Worm (Caenorhabditis elegans) whole organism, young adult: ENCODE data around the gene T25B9.8.

Experiments
- D2030.7 ChIP-seq: fragments of 200-800 bp; sonication (Bioruptor generic); IDR thresholded peaks from 2 replicates; pipeline ENCODE4 v1.3.6; 2022; ENCODE audit warnings: missing genetic modification reagents, missing genetic modification characterization, missing compliant biosample characterization
- F10E7.11 ChIP-seq: sonication (generic microtip); optimal IDR thresholded peaks from 2 replicates; lab custom pipeline; 2017; ENCODE audit warnings: mild to moderate bottlenecking, missing genetic modification characterization, moderate library complexity, missing compliant biosample characterization
- F22D6.2 ChIP-seq: sonication (generic microtip); optimal IDR thresholded peaks from 2 replicates; lab custom pipeline; 2016; ENCODE audit warnings: mild to moderate bottlenecking, missing genetic modification characterization, missing compliant biosample characterization
- F33H1.4 ChIP-seq: fragments of 200-800 bp; sonication (Bioruptor generic); IDR thresholded peaks from 2 replicates; pipeline ENCODE4 v1.3.6; 2022; ENCODE audit warnings: missing genetic modification reagents, missing genetic modification characterization, missing compliant biosample characterization
- F52B5.7 ChIP-seq: sonication (generic microtip); optimal IDR thresholded peaks from 2 replicates; lab custom pipeline; 2016; ENCODE audit warnings: mild to moderate bottlenecking, missing genetic modification characterization, missing compliant biosample characterization
- F57C9.4 ChIP-seq: sonication (generic microtip); optimal IDR thresholded peaks from 2 replicates; lab custom pipeline; 2017; ENCODE audit warnings: mild to moderate bottlenecking, missing genetic modification characterization, missing compliant biosample characterization
- K11D2.4 ChIP-seq: fragments of 200-800 bp; sonication (Bioruptor generic); IDR thresholded peaks from 2 replicates; pipeline ENCODE4 v1.3.6; 2022; ENCODE audit warnings: missing genetic modification reagents, missing genetic modification characterization, missing compliant biosample characterization
- T26A5.8 ChIP-seq: sonication (generic microtip); optimal IDR thresholded peaks from 2 replicates; lab custom pipeline; 2016; ENCODE audit warnings: missing genetic modification characterization, missing compliant biosample characterization
- Y56A3A.18 ChIP-seq: fragments of 200-800 bp; sonication (Bioruptor generic); IDR thresholded peaks from 2 replicates; pipeline ENCODE4 v1.3.6; 2022; ENCODE audit warnings: missing genetic modification reagents, missing genetic modification characterization, missing compliant biosample characterization
- ama-1 ChIP-seq, 3 experiments: fragments of 150-350 bp in 1 of 3; sonication (generic microtip) in 2 of 3; optimal IDR thresholded peaks; 2 replicates each; lab custom pipeline; 2014 to 2018; ENCODE audit warnings: missing biosample characterization in 2 of 3, missing genetic modification characterization in 2 of 3, missing genetic modification reagents in 2 of 3
- attf-3 ChIP-seq: fragments of 200-800 bp; sonication (Bioruptor generic); conservative IDR thresholded peaks from 2 replicates; pipeline ENCODE4 v1.3.6; 2022; ENCODE audit warnings: missing genetic modification reagents, missing genetic modification characterization, missing compliant biosample characterization
- attf-5 ChIP-seq: fragments of 200-800 bp; sonication (Bioruptor generic); optimal IDR thresholded peaks from 2 replicates; lab custom pipeline; 2018; ENCODE audit warnings: mild to moderate bottlenecking, missing genetic modification characterization, missing compliant biosample characterization
- attf-6 ChIP-seq: fragments of 200-800 bp; sonication (Bioruptor generic); IDR thresholded peaks from 2 replicates; pipeline ENCODE4 v1.3.6; 2022; ENCODE audit warnings: missing genetic modification reagents, missing genetic modification characterization, missing compliant biosample characterization
- bed-2 ChIP-seq: fragments of 200-800 bp; sonication (Bioruptor generic); IDR thresholded peaks from 2 replicates; pipeline ENCODE4 v1.3.6; 2022; ENCODE audit warnings: missing genetic modification reagents, missing genetic modification characterization, missing compliant biosample characterization
- ceh-40 ChIP-seq: fragments of 200-800 bp; sonication (Bioruptor generic); IDR thresholded peaks from 2 replicates; pipeline ENCODE4 v1.3.6; 2022; ENCODE audit warnings: missing genetic modification characterization, missing compliant biosample characterization
- chd-7 ChIP-seq: sonication (generic microtip); optimal IDR thresholded peaks from 2 replicates; lab custom pipeline; 2016; ENCODE audit warnings: mild to moderate bottlenecking, missing genetic modification characterization, moderate library complexity, missing compliant biosample characterization
- dpff-1 ChIP-seq: sonication (generic microtip); optimal IDR thresholded peaks from 2 replicates; lab custom pipeline; 2017; ENCODE audit warnings: mild to moderate bottlenecking, missing genetic modification characterization, missing compliant biosample characterization
- dpl-1 ChIP-seq: fragments of 150-350 bp; optimal IDR thresholded peaks from 2 replicates; lab custom pipeline; 2014; ENCODE audit warnings: missing biosample characterization, missing genetic modification reagents, missing genetic modification characterization
- efl-1 ChIP-seq: fragments of 150-350 bp; optimal IDR thresholded peaks from 2 replicates; lab custom pipeline; 2014; ENCODE audit warnings: missing biosample characterization, missing genetic modification reagents, missing genetic modification characterization
- ets-4 ChIP-seq: fragments of 200-800 bp; sonication (Bioruptor generic); optimal IDR thresholded peaks from 2 replicates; lab custom pipeline; 2018; ENCODE audit warnings: mild to moderate bottlenecking, missing genetic modification characterization, missing compliant biosample characterization
- gei-17 ChIP-seq: fragments of 200-800 bp; sonication (Bioruptor generic); optimal IDR thresholded peaks from 2 replicates; lab custom pipeline; 2018; ENCODE audit warnings: mild to moderate bottlenecking, missing genetic modification characterization, missing compliant biosample characterization
- him-1 ChIP-seq: sonication (generic microtip); optimal IDR thresholded peaks from 2 replicates; lab custom pipeline; 2016; ENCODE audit warnings: missing genotype, missing genetic modification reagents, missing genetic modification characterization, missing compliant biosample characterization
- hlh-26 ChIP-seq: fragments of 200-800 bp; sonication (Bioruptor generic); conservative IDR thresholded peaks from 2 replicates; pipeline ENCODE4 v1.3.6; 2022; ENCODE audit warnings: missing genetic modification reagents, missing genetic modification characterization, missing compliant biosample characterization
- hmg-1.2 ChIP-seq: fragments of 200-800 bp; sonication (Bioruptor generic); IDR thresholded peaks from 2 replicates; pipeline ENCODE4 v1.3.6; 2022; ENCODE audit warnings: missing genetic modification reagents, missing genetic modification characterization, missing compliant biosample characterization
- hsf-1 ChIP-seq: fragments of 200-800 bp; sonication (Bioruptor generic); IDR thresholded peaks from 2 replicates; pipeline ENCODE4 v1.3.6; 2022; ENCODE audit warnings: missing genetic modification reagents, missing genetic modification characterization, missing compliant biosample characterization
- lag-1 ChIP-seq: fragments of 200-800 bp; sonication (Bioruptor generic); IDR thresholded peaks from 2 replicates; pipeline ENCODE4 v1.3.6; 2022; ENCODE audit warnings: missing genetic modification reagents, missing genetic modification characterization, missing compliant biosample characterization
- let-526 ChIP-seq: fragments of 200-800 bp; sonication (Bioruptor generic); IDR thresholded peaks from 2 replicates; pipeline ENCODE4 v1.3.6; 2022; ENCODE audit warnings: missing genetic modification reagents, missing genetic modification characterization, missing compliant biosample characterization
- lin-35 ChIP-seq, 3 experiments: fragments of 150-350 bp in 2 of 3; sonication (generic microtip) in 1 of 3; optimal IDR thresholded peaks; 2 replicates each; lab custom pipeline; 2014 to 2018; ENCODE audit warnings: missing biosample characterization in 3 of 3, missing genetic modification characterization in 3 of 3, missing genetic modification reagents in 3 of 3
- lir-1 ChIP-seq: fragments of 200-800 bp; sonication (Bioruptor generic); conservative IDR thresholded peaks from 2 replicates; pipeline ENCODE4 v1.3.6; 2022; ENCODE audit warnings: missing genetic modification reagents, missing genetic modification characterization, missing compliant biosample characterization
- madf-6 ChIP-seq: fragments of 200-800 bp; sonication (Bioruptor generic); IDR thresholded peaks from 2 replicates; pipeline ENCODE4 v1.3.6; 2022; ENCODE audit warnings: missing genetic modification reagents, missing genetic modification characterization, missing compliant biosample characterization
- mcd-1 ChIP-seq: fragments of 200-800 bp; sonication (Bioruptor generic); IDR thresholded peaks from 2 replicates; pipeline ENCODE4 v1.3.6; 2022; ENCODE audit warnings: missing genetic modification reagents, missing genetic modification characterization, missing compliant biosample characterization
- mes-4 ChIP-seq: sonication (generic microtip); optimal IDR thresholded peaks from 2 replicates; lab custom pipeline; 2016; ENCODE audit warnings: missing genotype, missing genetic modification characterization, missing compliant biosample characterization
- mxl-1 ChIP-seq: sonication (generic microtip); optimal IDR thresholded peaks from 2 replicates; lab custom pipeline; 2016; ENCODE audit warnings: missing genetic modification characterization, missing compliant biosample characterization
- nfya-2 ChIP-seq: fragments of 200-800 bp; sonication (Bioruptor generic); IDR thresholded peaks from 2 replicates; pipeline ENCODE4 v1.3.6; 2022; ENCODE audit warnings: missing genetic modification reagents, missing genetic modification characterization, missing compliant biosample characterization
- nhr-179 ChIP-seq: sonication (generic microtip); optimal IDR thresholded peaks from 2 replicates; lab custom pipeline; 2016; ENCODE audit warnings: mild to moderate bottlenecking, missing genetic modification characterization, missing compliant biosample characterization
- nhr-27 ChIP-seq: fragments of 200-800 bp; sonication (Bioruptor generic); optimal IDR thresholded peaks from 2 replicates; lab custom pipeline; 2018; ENCODE audit warnings: mild to moderate bottlenecking, missing genetic modification characterization, moderate library complexity, missing compliant biosample characterization
- nhr-80 ChIP-seq: sonication (generic microtip); optimal IDR thresholded peaks from 2 replicates; lab custom pipeline; 2016; ENCODE audit warnings: missing genetic modification characterization, missing compliant biosample characterization
- pbrm-1 ChIP-seq: fragments of 200-800 bp; sonication (Bioruptor generic); IDR thresholded peaks from 2 replicates; pipeline ENCODE4 v1.3.6; 2022; ENCODE audit warnings: missing genetic modification reagents, missing genetic modification characterization, missing compliant biosample characterization
- snpc-1.1 ChIP-seq: sonication (generic microtip); optimal IDR thresholded peaks from 2 replicates; lab custom pipeline; 2017; ENCODE audit warnings: missing genetic modification characterization, mild to moderate bottlenecking, missing compliant biosample characterization, antibody characterized with exemption, moderate library complexity, missing genotype, missing genetic modification reagents; ENCODE audit not compliant: insufficient read depth
- snpc-3.4 ChIP-seq: sonication (generic microtip); optimal IDR thresholded peaks from 2 replicates; lab custom pipeline; 2017; ENCODE audit warnings: missing genetic modification characterization, mild to moderate bottlenecking, missing compliant biosample characterization, antibody characterized with exemption, moderate library complexity, missing genotype, missing genetic modification reagents
- snpc-4 ChIP-seq, 5 experiments: fragments of 150-350 bp in 1 of 5; sonication (generic microtip) in 4 of 5; optimal IDR thresholded peaks; 2 replicates each; lab custom pipeline; 2014 to 2018; ENCODE audit warnings: missing genetic modification characterization in 5 of 5, missing biosample characterization in 3 of 5, antibody characterized with exemption in 2 of 5, mild to moderate bottlenecking in 2 of 5, missing compliant biosample characterization in 2 of 5, missing genotype in 2 of 5, moderate library complexity in 2 of 5, missing genetic modification reagents in 1 of 5
- somi-1 ChIP-seq: fragments of 200-800 bp; sonication (Bioruptor generic); optimal IDR thresholded peaks from 2 replicates; lab custom pipeline; 2018; ENCODE audit warnings: mild to moderate bottlenecking, missing genetic modification characterization, missing compliant biosample characterization
- sptf-2 ChIP-seq: fragments of 200-800 bp; sonication (Bioruptor generic); optimal IDR thresholded peaks from 2 replicates; lab custom pipeline; 2018; ENCODE audit warnings: mild to moderate bottlenecking, missing genetic modification characterization, missing compliant biosample characterization
- tbp1 ChIP-seq: fragments of 200-800 bp; sonication (Bioruptor generic); optimal IDR thresholded peaks from 2 replicates; lab custom pipeline; 2018; ENCODE audit warnings: mild to moderate bottlenecking, missing genetic modification characterization, missing compliant biosample characterization
- unc-62 ChIP-seq: fragments of 150-350 bp; optimal IDR thresholded peaks from 2 replicates; lab custom pipeline; 2014; ENCODE audit warnings: missing biosample characterization, missing genetic modification reagents, missing genetic modification characterization
- zfh-2 ChIP-seq: fragments of 200-800 bp; sonication (Bioruptor generic); conservative IDR thresholded peaks from 2 replicates; pipeline ENCODE4 v1.3.6; 2022; ENCODE audit warnings: missing genetic modification reagents, missing genetic modification characterization, missing compliant biosample characterization
- ztf-26 ChIP-seq: sonication (generic microtip); optimal IDR thresholded peaks from 2 replicates; lab custom pipeline; 2017; ENCODE audit warnings: missing genetic modification characterization, missing compliant biosample characterization

T25B9.8 gene

ce11 chrIV:10734527-10735436 lies 33.2 kb downstream of the T25B9.8 start, which contains the start of the genes orc-5 and cyb-1 (continued):
- TF ChIP-seq lin-35 (GFP tag; optimal IDR thresholded peaks at IDR 0.05; lab: Kevin White, UChicago) (peak in 2 of 3 experiments; percentile 22 to 88), attf-5 (GFP tag; lab: Kevin White, UChicago) (peak; percentile 67), Y56A3A.18 (GFP tag; lab: Robert Waterston, UW) (no peak), him-1 (tag; lab: Kevin White, UChicago) (no peak), lag-1 (GFP tag; lab: Robert Waterston, UW) (no peak), somi-1 (GFP tag; lab: Kevin White, UChicago) (no peak), unc-62 (GFP tag; lab: Kevin White, UChicago) (no peak), F57C9.4 (tag; lab: Kevin White, UChicago) (no peak), F52B5.7 (tag; lab: Kevin White, UChicago) (no peak), mes-4 (tag; lab: Kevin White, UChicago) (no peak), sptf-2 (GFP tag; lab: Kevin White, UChicago) (no peak), ceh-40 (GFP tag; lab: Robert Waterston, UW) (no peak), F33H1.4 (peak; percentile 59), lir-1 (no peak), dpff-1 (tag; lab: Kevin White, UChicago) (no peak), nhr-27 (no peak), ama-1 (optimal IDR thresholded peaks at IDR 0.05; lab: Kevin White, UChicago) (no peak), ama-1 (GFP tag; optimal IDR thresholded peaks at IDR 0.05; lab: Kevin White, UChicago) (no peak), snpc-1.1 (no peak), T26A5.8 (no peak), nhr-179 (tag; lab: Kevin White, UChicago) (no peak), snpc-4 (GFP tag; optimal IDR thresholded peaks at IDR 0.05; lab: Kevin White, UChicago) (no peak), snpc-4 (tag; optimal IDR thresholded peaks at IDR 0.05; lab: Kevin White, UChicago) (peak in 2 of 4 experiments; percentile 25 to 28), hmg-1.2 (GFP tag; lab: Robert Waterston, UW) (peak; percentile 31; the same call in 1 of the 2 replicates), madf-6 (peak; percentile 88), mxl-1 (tag; lab: Kevin White, UChicago) (no peak), dpl-1 (GFP tag; lab: Kevin White, UChicago) (peak; percentile 76), nfya-2 (GFP tag; lab: Robert Waterston, UW) (no peak), attf-6 (GFP tag; lab: Robert Waterston, UW) (no peak), K11D2.4 (GFP tag; lab: Robert Waterston, UW) (no peak), attf-3 (GFP tag; lab: Robert Waterston, UW) (peak; percentile 99), let-526 (no peak), ets-4 (GFP tag; lab: Kevin White, UChicago) (no peak), efl-1 (GFP tag; lab: Kevin White, UChicago) (peak; percentile 94), pbrm-1 (GFP tag; lab: Robert Waterston, UW) (no peak), ztf-26 (tag; lab: Kevin White, UChicago) (no peak), chd-7 (tag; lab: Kevin White, UChicago) (no peak), hsf-1 (GFP tag; lab: Robert Waterston, UW) (0 out of 2 replicates have a peak, but pooled peaks have one; percentile 22), bed-2 (no peak), tbp1 (GFP tag; lab: Kevin White, UChicago) (no peak), D2030.7 (GFP tag; lab: Robert Waterston, UW) (peak; percentile 46; the same call in 1 of the 2 replicates), nhr-80 (tag; lab: Kevin White, UChicago) (no peak), zfh-2 (GFP tag; lab: Robert Waterston, UW) (no peak), hlh-26 (GFP tag; lab: Robert Waterston, UW) (no peak), snpc-3.4 (tag; lab: Kevin White, UChicago) (no peak), gei-17 (GFP tag; lab: Kevin White, UChicago) (no peak), F22D6.2 (tag; lab: Kevin White, UChicago) (no peak), F10E7.11 (tag; lab: Kevin White, UChicago) (no peak), mcd-1 (GFP tag; lab: Robert Waterston, UW) (peak; percentile 83)
